Worm (Caenorhabditis elegans): Measurements from ENCODE around the gene pes-5.

Gene pes-5

DNA sequence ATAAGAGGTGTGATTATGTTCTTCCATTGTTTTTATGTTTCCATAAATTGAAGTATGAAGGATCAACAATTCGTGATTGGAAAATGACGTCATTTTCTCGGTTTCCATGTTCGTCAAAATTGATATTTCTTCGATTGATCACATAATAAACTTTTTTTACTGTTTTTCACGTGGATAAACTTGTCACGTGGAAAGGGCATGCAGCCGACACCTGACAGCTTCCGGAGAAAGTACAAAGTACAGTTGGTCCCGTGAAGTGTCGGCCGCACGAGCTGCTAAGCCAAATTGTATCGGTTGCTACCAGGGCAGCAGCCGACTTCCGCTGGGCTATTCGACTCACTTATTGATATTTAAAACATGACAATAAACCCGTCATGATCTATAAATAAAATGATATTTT, 11.8 kb upstream of the pes-5 start:
- TF ChIP-seq spr-1 (tag; optimal IDR thresholded peaks at IDR 0.05), result no peak
- peak; percentile 55 for TF ChIP-seq dmd-6 (GFP tag; IDR thresholded peaks at IDR 0.05)
- peak; percentile 69 for TF ChIP-seq hlh-11 (tag; optimal IDR thresholded peaks at IDR 0.05)
- peak; percentile 21 for TF ChIP-seq hlh-30 (tag; optimal IDR thresholded peaks at IDR 0.05; ENCODE audit: insufficient read depth)
- TF ChIP-seq mxl-2 (GFP tag; conservative IDR thresholded peaks at IDR 0.05), result 0 out of 2 replicates have a peak, but pooled peaks have one; percentile 23
- TF ChIP-seq unc-62 (GFP tag; optimal IDR thresholded peaks at IDR 0.05 in 1 of 2), result peak in 1 of 2 experiments; percentile 53
- TF ChIP-seq unc-62 (tag; optimal IDR thresholded peaks at IDR 0.05), result no peak
- TF ChIP-seq nhr-48 (tag; optimal IDR thresholded peaks at IDR 0.05), result peak; percentile 66
- TF ChIP-seq hmg-1.1 (GFP tag; IDR thresholded peaks at IDR 0.05), result no peak

DNA sequence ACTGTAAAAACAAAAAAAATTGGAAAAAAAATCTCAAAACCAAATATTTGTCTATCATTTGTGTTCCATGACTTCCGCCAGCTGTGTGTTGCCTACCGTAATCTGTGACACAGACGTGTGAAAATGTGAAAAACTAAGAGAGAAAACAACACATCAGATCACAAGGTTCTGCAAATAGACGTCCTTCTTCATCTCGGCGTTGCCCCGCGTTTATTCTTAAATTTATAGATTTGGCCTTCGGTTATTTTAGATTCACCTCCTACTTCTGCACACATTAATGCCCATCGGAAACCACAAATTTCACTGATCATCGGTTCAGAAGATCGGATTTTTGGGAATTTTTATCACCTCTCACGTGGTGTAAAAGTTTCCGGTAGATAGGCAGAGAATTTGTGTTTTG, 9.3 kb upstream of the pes-5 start:
- TF ChIP-seq mdt-29 (GFP tag; IDR thresholded peaks at IDR 0.05) (no peak), D1046.2 (GFP tag; IDR thresholded peaks at IDR 0.05) (no peak), gei-8 (GFP tag; optimal IDR thresholded peaks at IDR 0.05) (no peak), fkh-10 (GFP tag; optimal IDR thresholded peaks at IDR 0.05) (no peak), zip-11 (GFP tag; IDR thresholded peaks at IDR 0.05) (no peak), aha-1 (tag) (peak; percentile 73), skn-1 (tag; optimal IDR thresholded peaks at IDR 0.05) (no peak), arid-1 (GFP tag; conservative IDR thresholded peaks at IDR 0.05) (no peak), hlh-30 (tag; optimal IDR thresholded peaks at IDR 0.05; ENCODE audit: insufficient read depth) (peak; percentile 10), lsy-2 (tag; optimal IDR thresholded peaks at IDR 0.05) (peak in 1 of 2 experiments; percentile 30), nhr-10 (tag; optimal IDR thresholded peaks at IDR 0.05) (no peak), hlh-11 (tag; optimal IDR thresholded peaks at IDR 0.05) (no peak), pqm-1 (tag; optimal IDR thresholded peaks at IDR 0.05) (no peak)

DNA sequence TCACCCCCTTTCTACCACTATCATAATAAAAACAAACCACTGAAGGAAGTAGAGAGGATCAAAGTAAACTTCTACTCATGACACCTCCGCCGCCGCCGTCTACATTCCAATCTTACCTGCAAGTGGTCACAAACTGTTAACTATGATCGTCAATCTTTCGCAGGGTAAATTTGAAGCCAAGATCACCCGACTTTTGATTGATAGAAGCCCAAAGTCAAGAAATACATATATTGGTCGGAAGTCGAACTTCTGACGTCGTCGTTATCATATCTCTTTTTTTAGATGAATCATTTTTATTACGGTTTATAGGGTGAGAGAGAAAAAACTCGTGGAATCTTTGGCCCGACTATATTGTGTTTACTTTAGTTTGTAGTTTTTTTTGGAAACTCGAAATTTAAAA, 8.5 kb upstream of the pes-5 start:
- TF ChIP-seq nhr-25 (tag; optimal IDR thresholded peaks at IDR 0.05; ENCODE audit: borderline replicate concordance, insufficient read depth) (peak; percentile 45), mdl-1 (tag; optimal IDR thresholded peaks at IDR 0.05) (peak; percentile 56 to 66), dmd-6 (GFP tag; IDR thresholded peaks at IDR 0.05) (peak; percentile 39), arid-1 (GFP tag; conservative IDR thresholded peaks at IDR 0.05) (no peak), tra-1 (GFP tag; IDR thresholded peaks at IDR 0.05) (peak; percentile 75; the same call in 1 of the 2 replicates), snpc-1.2 (GFP tag; IDR thresholded peaks at IDR 0.05) (no peak), mdt-29 (GFP tag; IDR thresholded peaks at IDR 0.05) (no peak), ces-1 (GFP tag; optimal IDR thresholded peaks at IDR 0.05) (no peak), lin-15B (tag; optimal IDR thresholded peaks at IDR 0.05) (no peak), T26A8.4 (GFP tag; IDR thresholded peaks at IDR 0.05) (no peak), lsy-2 (tag; optimal IDR thresholded peaks at IDR 0.05) (peak in 1 of 2 experiments; percentile 33), hlh-30 (tag; optimal IDR thresholded peaks at IDR 0.05; ENCODE audit: insufficient read depth) (peak; percentile 18), nhr-6 (tag; optimal IDR thresholded peaks at IDR 0.05) (no peak), hlh-11 (tag; optimal IDR thresholded peaks at IDR 0.05) (peak; percentile 65), T20F7.1 (GFP tag; optimal IDR thresholded peaks at IDR 0.05) (no peak), nhr-111 (GFP tag; optimal IDR thresholded peaks at IDR 0.05) (no peak), zfp-3 (GFP tag; conservative IDR thresholded peaks at IDR 0.05) (no peak), nhr-48 (tag; optimal IDR thresholded peaks at IDR 0.05) (peak; percentile 68), pha-4 (GFP tag; IDR thresholded peaks at IDR 0.05) (no peak), pha-4 (tag; optimal IDR thresholded peaks at IDR 0.05) (no peak), dmd-8 (GFP tag; IDR thresholded peaks at IDR 0.05) (no peak), madf-5 (GFP tag; IDR thresholded peaks at IDR 0.05) (no peak), mep-1 (tag; optimal IDR thresholded peaks at IDR 0.05) (peak; percentile 33), lin-1 (GFP tag; IDR thresholded peaks at IDR 0.05) (no peak), zip-11 (GFP tag; IDR thresholded peaks at IDR 0.05) (no peak), nhr-28 (tag; optimal IDR thresholded peaks at IDR 0.05) (peak; percentile 21)
